Worm (Caenorhabditis elegans): Measurements from ENCODE around the gene F21H7.12.

F21H7.12 gene

DNA sequence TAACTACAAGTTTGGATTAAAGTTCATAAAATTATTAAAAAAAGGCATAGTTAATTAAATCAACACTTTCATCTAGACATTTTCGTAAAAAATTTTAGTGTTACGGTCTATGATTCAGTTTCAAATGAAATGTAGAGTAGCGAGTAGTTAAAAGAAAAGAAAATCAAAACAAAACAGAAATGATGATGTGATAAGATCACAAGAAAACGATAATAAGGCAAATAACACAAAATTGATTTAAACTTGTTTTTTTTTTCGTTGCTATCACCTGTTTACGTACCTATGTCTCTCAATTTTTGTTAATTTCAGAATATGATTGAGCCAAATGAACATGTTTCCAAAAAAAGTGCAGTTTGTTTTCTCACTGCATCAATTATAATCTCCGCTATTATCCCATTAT, at the start of gene F21H7.12, which contains the start of gene F21H7.2:
Gene F21H7.12 (plus strand): TSS at position 270 of the 400 bp plus-strand sequence.
Gene F21H7.2 (minus strand): TSS at position 101 of the 400 bp plus-strand sequence.
- TF ChIP-seq ctbp-1 (GFP tag; IDR thresholded peaks at IDR 0.05) (no peak), nhr-237 (tag; optimal IDR thresholded peaks at IDR 0.05) (no peak), nhr-77 (tag; optimal IDR thresholded peaks at IDR 0.05) (no peak), nhr-10 (tag; optimal IDR thresholded peaks at IDR 0.05) (no peak), pha-4 (GFP tag; IDR thresholded peaks at IDR 0.05) (no peak), pha-4 (tag; optimal IDR thresholded peaks at IDR 0.05) (no peak), nhr-41 (GFP tag; IDR thresholded peaks at IDR 0.05) (no peak), hmg-1.1 (GFP tag; IDR thresholded peaks at IDR 0.05) (no peak), lin-13 (GFP tag; optimal IDR thresholded peaks at IDR 0.05) (no peak), zfp-3 (GFP tag; conservative IDR thresholded peaks at IDR 0.05) (no peak), dpl-1 (GFP tag; optimal IDR thresholded peaks at IDR 0.05) (no peak), tra-1 (GFP tag; IDR thresholded peaks at IDR 0.05) (no peak), unc-62 (GFP tag; optimal IDR thresholded peaks at IDR 0.05 in 1 of 2) (no peak), unc-62 (tag; optimal IDR thresholded peaks at IDR 0.05) (no peak), dmd-9 (GFP tag; IDR thresholded peaks at IDR 0.05) (no peak), egl-43 (GFP tag; IDR thresholded peaks at IDR 0.05) (no peak), arid-1 (GFP tag; conservative IDR thresholded peaks at IDR 0.05) (no peak), egl-27 (tag; optimal IDR thresholded peaks at IDR 0.05) (no peak), snpc-4 (tag; optimal IDR thresholded peaks at IDR 0.05) (no peak), gei-8 (GFP tag; optimal IDR thresholded peaks at IDR 0.05) (no peak), F10B5.3 (tag; optimal IDR thresholded peaks at IDR 0.05) (no peak), mxl-2 (GFP tag; conservative IDR thresholded peaks at IDR 0.05) (no peak)

DNA sequence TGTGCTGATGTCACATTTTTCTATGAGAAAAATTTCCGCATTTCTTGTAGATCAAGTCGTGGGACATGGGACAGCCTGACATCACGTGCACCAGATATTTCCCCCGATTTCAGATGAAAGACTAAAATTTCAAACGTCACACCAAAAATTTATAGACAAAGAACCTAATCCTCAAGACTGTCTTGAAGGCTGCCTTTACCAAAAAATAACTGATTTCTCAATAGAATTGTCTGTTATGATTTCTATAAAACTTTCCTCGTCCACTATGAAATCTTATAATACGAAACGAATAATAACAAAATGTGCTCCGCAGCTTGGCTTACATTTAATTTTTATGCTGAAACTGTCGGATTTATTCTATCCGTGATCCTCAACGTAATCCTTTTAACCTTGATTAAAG, 49.6 kb upstream of the F21H7.12 start, which contains the start of gene str-106:
Gene str-106 (plus strand): TSS at position 301 of the 400 bp plus-strand sequence.
- no peak for TF ChIP-seq ztf-7 (tag; optimal IDR thresholded peaks at IDR 0.05)
- no peak for TF ChIP-seq F44E2.7 (GFP tag; IDR thresholded peaks at IDR 0.05)
- no peak for TF ChIP-seq lin-29 (GFP tag; IDR thresholded peaks at IDR 0.05)
- no peak for TF ChIP-seq saeg-2 (GFP tag; IDR thresholded peaks at IDR 0.05)
- TF ChIP-seq pha-4 (GFP tag; IDR thresholded peaks at IDR 0.05): no peak
- TF ChIP-seq pha-4 (tag; optimal IDR thresholded peaks at IDR 0.05): no peak
- no peak for TF ChIP-seq arid-1 (GFP tag; conservative IDR thresholded peaks at IDR 0.05)
- TF ChIP-seq hlh-11 (tag; optimal IDR thresholded peaks at IDR 0.05): no peak
- no peak for TF ChIP-seq Y105C5A.15 (GFP tag; IDR thresholded peaks at IDR 0.05)
- no peak for TF ChIP-seq php-3 (GFP tag; IDR thresholded peaks at IDR 0.05)
- no peak for TF ChIP-seq spr-1 (tag; optimal IDR thresholded peaks at IDR 0.05)
- TF ChIP-seq nhr-28 (tag; optimal IDR thresholded peaks at IDR 0.05): no peak

DNA sequence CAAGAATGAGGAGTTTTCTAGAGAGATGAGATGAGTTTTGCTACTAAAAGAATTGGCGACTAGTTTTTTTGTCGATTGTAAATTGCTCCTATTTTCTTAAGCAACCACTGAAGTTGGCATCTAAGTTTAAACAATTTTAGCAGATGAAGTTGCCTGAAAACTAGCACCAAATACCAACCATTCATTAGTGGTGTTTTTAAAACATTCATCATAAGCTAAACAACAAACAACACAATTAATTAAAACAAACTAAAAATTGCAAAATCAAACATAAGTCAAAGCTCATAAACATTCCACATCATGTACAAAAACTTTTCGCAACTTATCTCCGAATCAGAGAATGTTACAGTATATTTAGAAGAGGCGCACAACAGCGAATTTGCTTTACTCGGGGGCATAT, 47.9 kb upstream of the F21H7.12 start, which contains the start of gene srz-13:
Gene srz-13 (plus strand): TSS at position 301 of the 400 bp plus-strand sequence.
- no peak for TF ChIP-seq egl-27 (tag; optimal IDR thresholded peaks at IDR 0.05)

DNA sequence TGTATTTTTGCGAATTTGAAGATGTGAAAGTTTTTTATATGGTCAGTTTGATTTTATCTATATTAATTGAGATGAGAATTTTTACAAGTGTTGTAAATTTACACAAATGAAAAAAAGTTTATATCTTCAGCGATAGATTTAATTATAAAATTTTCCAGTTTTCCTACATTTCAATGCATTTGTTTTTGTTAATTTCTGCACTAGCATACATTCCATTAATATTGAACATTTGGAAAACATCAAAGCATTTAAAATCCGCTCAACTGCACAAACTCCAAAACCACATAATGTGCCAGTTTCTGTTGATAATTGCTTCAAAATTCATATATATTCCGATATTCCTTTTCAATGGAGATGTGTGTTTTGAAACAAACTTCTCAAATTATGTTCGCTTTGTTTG, 47.0 kb upstream of the F21H7.12 start, which contains the start of gene srh-277:
Gene srh-277 (plus strand): TSS at position 301 of the 400 bp plus-strand sequence.
- TF ChIP-seq F37D6.2 (tag; optimal IDR thresholded peaks at IDR 0.05) (no peak), lin-13 (GFP tag; optimal IDR thresholded peaks at IDR 0.05) (no peak), tag-97 (GFP tag; IDR thresholded peaks at IDR 0.05) (no peak), ctbp-1 (GFP tag; IDR thresholded peaks at IDR 0.05) (no peak), egl-27 (tag; optimal IDR thresholded peaks at IDR 0.05) (no peak), sdz-12 (GFP tag; optimal IDR thresholded peaks at IDR 0.05) (no peak), aly-2 (tag; optimal IDR thresholded peaks at IDR 0.05) (no peak), arid-1 (GFP tag; conservative IDR thresholded peaks at IDR 0.05) (no peak), daf-12 (tag; optimal IDR thresholded peaks at IDR 0.05) (no peak), ztf-11 (tag; optimal IDR thresholded peaks at IDR 0.05) (no peak), mdt-29 (GFP tag; IDR thresholded peaks at IDR 0.05) (no peak), nhr-76 (tag; optimal IDR thresholded peaks at IDR 0.05) (no peak), php-3 (GFP tag; IDR thresholded peaks at IDR 0.05) (no peak), lin-29 (GFP tag; IDR thresholded peaks at IDR 0.05) (no peak), T26A8.4 (GFP tag; IDR thresholded peaks at IDR 0.05) (no peak), dmd-6 (GFP tag; IDR thresholded peaks at IDR 0.05) (no peak), dpl-1 (GFP tag; optimal IDR thresholded peaks at IDR 0.05) (no peak), nhr-41 (GFP tag; IDR thresholded peaks at IDR 0.05) (no peak), rbr-2 (tag; optimal IDR thresholded peaks at IDR 0.05) (no peak)

All from whole organism, L4 larva.